Worm (Caenorhabditis elegans) whole organism, mixed stage, embryonic: ENCODE data around the gene T26H5.10.

Experiments
- flh-1 ChIP-seq: fragments of 200-800 bp; sonication (Bioruptor generic); optimal IDR thresholded peaks from 2 replicates; lab custom pipeline; 2018; ENCODE audit warnings: mild to moderate bottlenecking, missing genetic modification characterization, moderate library complexity, missing compliant biosample characterization
- nhr-237 ChIP-seq: fragments of 150-350 bp; optimal IDR thresholded peaks from 2 replicates; lab custom pipeline; 2014; ENCODE audit warnings: missing biosample characterization, missing genetic modification characterization
- nhr-28 ChIP-seq: fragments of 150-350 bp; optimal IDR thresholded peaks from 2 replicates; lab custom pipeline; 2014; ENCODE audit warnings: missing biosample characterization, missing genetic modification characterization
- nhr-76 ChIP-seq: sonication (generic microtip); optimal IDR thresholded peaks from 2 replicates; lab custom pipeline; 2017; ENCODE audit warnings: missing biosample characterization, missing genetic modification characterization
- pha-4 ChIP-seq: fragments of 150-350 bp; optimal IDR thresholded peaks from 2 replicates; lab custom pipeline; 2018; ENCODE audit warnings: missing biosample characterization, missing genetic modification reagents, missing genetic modification characterization
- unc-62 ChIP-seq: fragments of 150-350 bp; optimal IDR thresholded peaks from 2 replicates; lab custom pipeline; 2014; ENCODE audit warnings: missing biosample characterization, missing genetic modification reagents, missing genetic modification characterization

DNA sequence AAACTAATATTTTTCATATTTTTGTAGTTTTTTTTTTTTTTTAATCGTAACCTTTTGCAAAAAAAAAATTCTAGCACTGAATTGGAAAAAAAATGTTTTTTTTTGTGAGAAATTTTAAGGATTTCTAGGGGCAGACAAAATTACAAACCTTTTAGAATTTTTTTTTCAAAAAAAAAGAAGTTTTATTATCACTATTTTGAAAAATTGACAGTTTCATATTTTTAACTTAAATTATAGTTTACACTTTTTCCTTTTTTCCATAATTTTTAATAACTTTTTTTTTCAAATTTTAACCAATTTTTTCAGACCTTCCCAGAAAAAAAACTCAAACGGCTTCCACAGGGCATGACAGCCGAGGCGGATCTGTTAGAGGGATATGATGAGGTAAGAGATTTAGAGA is 27.4 kb upstream of the T26H5.10 start, which contains the start of gene dpf-1:
- TF ChIP-seq nhr-76 (tag; lab: Kevin White, UChicago), result no peak
- TF ChIP-seq pha-4 (tag; lab: Kevin White, UChicago), result no peak
- no peak for TF ChIP-seq unc-62 (GFP tag; lab: Kevin White, UChicago)
- TF ChIP-seq flh-1 (GFP tag; lab: Kevin White, UChicago), result no peak
- TF ChIP-seq nhr-28 (tag; lab: Kevin White, UChicago), result no peak
- no peak for TF ChIP-seq nhr-237
